Worm (Caenorhabditis elegans) whole organism, L2 larva: ENCODE data around the gene F56A8.4.

Experiments used
- C34F6.9 ChIP-seq: fragments of 150-350 bp; optimal IDR thresholded peaks from 2 replicates; lab custom pipeline; 2014; ENCODE audit warnings: missing biosample characterization, missing genetic modification characterization
- F13H6.1 ChIP-seq: sonication (generic microtip); optimal IDR thresholded peaks from 2 replicates; lab custom pipeline; 2016; ENCODE audit warnings: missing genetic modification characterization, missing compliant biosample characterization
- Y55F3AM.14 ChIP-seq: fragments of 200-800 bp; sonication (Bioruptor generic); optimal IDR thresholded peaks from 2 replicates; lab custom pipeline; 2018; ENCODE audit warnings: mild to moderate bottlenecking, missing genetic modification characterization, missing compliant biosample characterization
- aly-2 ChIP-seq: fragments of 150-350 bp; optimal IDR thresholded peaks from 2 replicates; lab custom pipeline; 2014; ENCODE audit warnings: missing biosample characterization, missing genetic modification characterization
- blmp-1 ChIP-seq: sonication (generic microtip); optimal IDR thresholded peaks from 2 replicates; lab custom pipeline; 2017; ENCODE audit warnings: missing genetic modification characterization, mild to moderate bottlenecking, missing compliant biosample characterization, antibody characterized with exemption, moderate library complexity; ENCODE audit not compliant: insufficient read depth
- ceh-16 ChIP-seq: fragments of 150-350 bp; optimal IDR thresholded peaks from 2 replicates; lab custom pipeline; 2014; ENCODE audit warnings: missing biosample characterization, missing genetic modification characterization
- ceh-82 ChIP-seq: fragments of 150-350 bp; optimal IDR thresholded peaks from 2 replicates; lab custom pipeline; 2014; ENCODE audit warnings: missing biosample characterization, missing genetic modification characterization
- egl-27 ChIP-seq: sonication (generic microtip); optimal IDR thresholded peaks from 3 replicates; lab custom pipeline; 2017; ENCODE audit warnings: missing biosample characterization, missing genetic modification reagents, missing genetic modification characterization
- elt-3 ChIP-seq: sonication (generic microtip); optimal IDR thresholded peaks from 2 replicates; lab custom pipeline; 2017; ENCODE audit warnings: missing biosample characterization, missing genetic modification characterization
- fos-1 ChIP-seq: fragments of 150-350 bp; optimal IDR thresholded peaks from 2 replicates; lab custom pipeline; 2014; ENCODE audit warnings: missing biosample characterization, missing genetic modification characterization
- gmeb-1 ChIP-seq: fragments of 150-350 bp; optimal IDR thresholded peaks from 2 replicates; lab custom pipeline; 2014; ENCODE audit warnings: missing biosample characterization, missing genetic modification characterization
- lin-11 ChIP-seq: fragments of 150-350 bp; sonication (generic microtip); optimal IDR thresholded peaks from 2 replicates; lab custom pipeline; 2014; ENCODE audit warnings: missing biosample characterization, missing genetic modification characterization, inconsistent platforms, mixed read lengths
- lin-13 ChIP-seq: fragments of 150-350 bp; optimal IDR thresholded peaks from 2 replicates; lab custom pipeline; 2014; ENCODE audit warnings: missing biosample characterization, missing genetic modification reagents, missing genetic modification characterization
- lin-39 ChIP-seq: fragments of 150-350 bp; optimal IDR thresholded peaks from 2 replicates; lab custom pipeline; 2014; ENCODE audit warnings: missing biosample characterization, missing genetic modification reagents, missing genetic modification characterization
- lsy-2 ChIP-seq, 2 experiments: fragments of 150-350 bp in 1 of 2; sonication (generic microtip) in 1 of 2; optimal IDR thresholded peaks; 2 replicates each; lab custom pipeline; 2014 to 2017; ENCODE audit warnings: missing biosample characterization in 2 of 2, missing genetic modification characterization in 2 of 2
- mab-5 ChIP-seq: fragments of 150-350 bp; optimal IDR thresholded peaks from 2 replicates; lab custom pipeline; 2014; ENCODE audit warnings: missing biosample characterization, missing genetic modification characterization
- mbf-1 ChIP-seq: sonication (generic microtip); optimal IDR thresholded peaks from 2 replicates; lab custom pipeline; 2017; ENCODE audit warnings: missing biosample characterization, missing genetic modification characterization
- nhr-10 ChIP-seq: sonication (generic microtip); optimal IDR thresholded peaks from 2 replicates; lab custom pipeline; 2017; ENCODE audit warnings: missing biosample characterization, missing genetic modification characterization
- nhr-11 ChIP-seq: fragments of 150-350 bp; optimal IDR thresholded peaks from 2 replicates; lab custom pipeline; 2014; ENCODE audit warnings: missing biosample characterization, missing genetic modification characterization
- nhr-12 ChIP-seq: fragments of 150-350 bp; optimal IDR thresholded peaks from 2 replicates; lab custom pipeline; 2014; ENCODE audit warnings: missing biosample characterization, missing genetic modification characterization
- nhr-129 ChIP-seq: fragments of 150-350 bp; optimal IDR thresholded peaks from 2 replicates; lab custom pipeline; 2014; ENCODE audit warnings: missing biosample characterization, missing genetic modification characterization
- nhr-21 ChIP-seq: fragments of 150-350 bp; optimal IDR thresholded peaks from 2 replicates; lab custom pipeline; 2014; ENCODE audit warnings: missing biosample characterization, missing genetic modification characterization
- nhr-23 ChIP-seq: fragments of 150-350 bp; optimal IDR thresholded peaks from 2 replicates; lab custom pipeline; 2014; ENCODE audit warnings: missing biosample characterization, missing genetic modification reagents, missing genetic modification characterization
- nhr-237 ChIP-seq: fragments of 150-350 bp; optimal IDR thresholded peaks from 2 replicates; lab custom pipeline; 2014; ENCODE audit warnings: missing biosample characterization, missing genetic modification characterization
- nhr-25 ChIP-seq: fragments of 150-350 bp; sonication (generic microtip); optimal IDR thresholded peaks from 3 replicates; lab custom pipeline; 2014; ENCODE audit warnings: missing biosample characterization, missing genetic modification characterization
- nhr-77 ChIP-seq: fragments of 150-350 bp; optimal IDR thresholded peaks from 2 replicates; lab custom pipeline; 2014; ENCODE audit warnings: missing biosample characterization, missing genetic modification characterization
- peb-1 ChIP-seq: fragments of 150-350 bp; optimal IDR thresholded peaks from 2 replicates; lab custom pipeline; 2014; ENCODE audit warnings: missing biosample characterization, missing genetic modification characterization
- sem-4 ChIP-seq: fragments of 150-350 bp; optimal IDR thresholded peaks from 2 replicates; lab custom pipeline; 2014; ENCODE audit warnings: missing biosample characterization, missing genetic modification reagents, missing genetic modification characterization
- skn-1 ChIP-seq: sonication (generic microtip); optimal IDR thresholded peaks from 2 replicates; lab custom pipeline; 2017; ENCODE audit warnings: missing biosample characterization, missing genetic modification characterization
- sma-3 ChIP-seq: sonication (generic microtip); optimal IDR thresholded peaks from 2 replicates; lab custom pipeline; 2016; ENCODE audit warnings: missing genetic modification reagents, missing genetic modification characterization, missing compliant biosample characterization
- sma-9 ChIP-seq, 2 experiments: fragments of 150-350 bp in 1 of 2; sonication (generic microtip) in 1 of 2; optimal IDR thresholded peaks; 2 replicates each; lab custom pipeline; 2014 to 2016; ENCODE audit warnings: missing genetic modification characterization in 2 of 2, mild to moderate bottlenecking in 1 of 2, missing biosample characterization in 1 of 2, missing compliant biosample characterization in 1 of 2, missing genetic modification reagents in 1 of 2, moderate library complexity in 1 of 2
- snpc-4 ChIP-seq: fragments of 150-350 bp; optimal IDR thresholded peaks from 2 replicates; lab custom pipeline; 2014; ENCODE audit warnings: missing biosample characterization, missing genetic modification characterization
- unc-39 ChIP-seq: fragments of 150-350 bp; optimal IDR thresholded peaks from 2 replicates; lab custom pipeline; 2014; ENCODE audit warnings: missing biosample characterization, missing genetic modification characterization
- unc-55 ChIP-seq: fragments of 150-350 bp; sonication (generic microtip); optimal IDR thresholded peaks from 3 replicates; lab custom pipeline; 2014; ENCODE audit warnings: missing biosample characterization, missing genetic modification reagents, missing genetic modification characterization
- unc-62 ChIP-seq: fragments of 150-350 bp; optimal IDR thresholded peaks from 2 replicates; lab custom pipeline; 2014; ENCODE audit warnings: missing biosample characterization, missing genetic modification reagents, missing genetic modification characterization
- zag-1 ChIP-seq: fragments of 150-350 bp; optimal IDR thresholded peaks from 2 replicates; lab custom pipeline; 2014; ENCODE audit warnings: missing biosample characterization, missing genetic modification characterization
- ztf-1 ChIP-seq: fragments of 200-800 bp; sonication (Bioruptor generic); conservative IDR thresholded peaks from 2 replicates; pipeline ENCODE4 v1.3.6; 2022; ENCODE audit warnings: missing genetic modification characterization, missing compliant biosample characterization
- ztf-11 ChIP-seq: sonication (generic microtip); optimal IDR thresholded peaks from 2 replicates; lab custom pipeline; 2017; ENCODE audit warnings: missing biosample characterization, missing genetic modification characterization
- ztf-4 ChIP-seq: fragments of 150-350 bp; optimal IDR thresholded peaks from 2 replicates; lab custom pipeline; 2014; ENCODE audit warnings: missing biosample characterization, missing genetic modification characterization

The F56A8.4 gene

ce11 chrIII:13262987-13263386, at the start of gene F56A8.4:
TSS of gene F56A8.4 (plus strand) at chrIII:13263287.
- TF ChIP-seq ztf-1 (GFP tag; lab: Robert Waterston, UW) (no peak), nhr-77 (tag; lab: Kevin White, UChicago) (no peak), sma-9 (GFP tag; optimal IDR thresholded peaks at IDR 0.05; lab: Kevin White, UChicago) (no peak), sma-9 (tag; optimal IDR thresholded peaks at IDR 0.05; lab: Kevin White, UChicago) (no peak), mbf-1 (tag; lab: Kevin White, UChicago) (no peak)

DNA sequence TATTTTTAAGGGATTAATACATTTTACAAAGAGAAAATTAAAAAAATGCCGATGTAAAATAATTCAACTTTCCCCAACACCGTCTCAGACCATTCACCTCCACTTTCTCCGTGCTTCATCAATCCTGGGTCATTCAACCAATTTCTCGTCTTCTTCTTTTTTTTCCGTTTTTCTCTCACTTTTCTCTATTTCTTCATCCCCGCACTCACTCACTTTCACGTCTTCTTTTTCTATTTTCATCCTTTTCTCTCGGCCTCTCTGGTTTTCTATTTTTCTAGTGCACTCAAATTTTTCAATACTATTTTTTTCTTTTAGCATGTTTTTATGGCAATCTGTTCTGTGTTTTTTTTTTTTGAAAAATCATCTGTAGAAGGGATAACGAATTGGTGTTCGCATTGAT, 47.4 kb upstream of the F56A8.4 start:
- TF ChIP-seq unc-62 (no peak), ztf-11 (tag; lab: Kevin White, UChicago) (no peak), gmeb-1 (tag; lab: Kevin White, UChicago) (no peak), sem-4 (peak; percentile 29), mbf-1 (tag; lab: Kevin White, UChicago) (no peak), unc-39 (tag; lab: Kevin White, UChicago) (no peak), nhr-10 (tag; lab: Kevin White, UChicago) (no peak), blmp-1 (peak; percentile 58), lin-13 (GFP tag; lab: Kevin White, UChicago) (no peak), nhr-11 (tag; lab: Kevin White, UChicago) (no peak), nhr-237 (no peak), nhr-23 (tag; lab: Kevin White, UChicago) (no peak), F13H6.1 (tag; lab: Kevin White, UChicago) (no peak), ztf-4 (no peak), aly-2 (tag; lab: Kevin White, UChicago) (no peak), C34F6.9 (tag; lab: Kevin White, UChicago) (peak; percentile 41), lsy-2 (tag; optimal IDR thresholded peaks at IDR 0.05; lab: Kevin White, UChicago) (no peak), Y55F3AM.14 (no peak), nhr-21 (tag; lab: Kevin White, UChicago) (no peak), unc-55 (peak; percentile 66), nhr-25 (no peak), egl-27 (tag; lab: Kevin White, UChicago) (no peak)

DNA sequence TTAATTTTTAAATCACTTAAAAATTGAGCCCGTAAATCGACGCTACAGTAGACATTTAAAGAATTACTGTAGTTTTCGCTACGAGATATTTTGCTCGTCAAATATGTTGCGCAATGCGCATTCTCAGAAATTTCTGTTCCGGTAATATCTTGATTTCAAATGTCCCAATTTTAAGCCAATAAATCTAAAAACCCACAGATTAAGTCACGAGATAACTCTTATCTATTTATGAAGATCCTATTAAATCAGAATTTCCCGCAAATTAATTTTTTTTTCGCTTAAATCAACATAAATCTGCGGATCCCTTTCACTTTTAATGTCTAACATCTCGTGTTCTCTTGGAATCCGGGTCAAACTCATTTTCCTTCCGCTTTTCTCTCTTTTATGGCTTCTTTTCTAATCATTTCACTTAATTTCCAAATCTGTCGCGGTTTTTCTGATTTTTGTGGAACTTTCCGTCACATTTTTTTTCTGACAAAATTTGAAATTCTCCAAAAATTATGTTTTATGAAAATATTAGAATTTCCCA, 46.5 kb upstream of the F56A8.4 start:
- TF ChIP-seq nhr-10 (tag; lab: Kevin White, UChicago) (no peak), sem-4 (peak; percentile 72), blmp-1 (peak; percentile 3)

DNA sequence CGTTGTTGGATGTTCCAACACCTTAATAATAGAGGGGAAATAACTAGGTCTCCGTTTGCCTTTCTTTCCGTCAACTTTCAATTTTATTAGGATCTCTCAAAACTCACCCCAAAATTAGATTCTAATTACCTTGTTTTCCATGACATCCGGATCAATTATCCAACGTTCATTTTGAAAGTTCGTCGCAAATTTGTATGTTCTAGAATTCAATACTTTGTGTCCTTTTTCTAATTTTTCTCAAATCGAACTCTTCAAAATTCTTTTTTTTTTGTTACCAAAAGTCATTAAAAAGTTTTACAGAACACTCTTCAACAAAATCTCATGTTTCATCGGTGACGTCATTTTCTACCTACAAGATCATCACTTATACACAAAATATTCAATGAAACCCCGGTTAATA, 40.3 kb upstream of the F56A8.4 start, which contains the start of gene Y43F4A.1:
TSS of gene Y43F4A.1 (plus strand) at position 301 of the 400 bp plus-strand sequence.
- no peak for TF ChIP-seq nhr-11 (tag; lab: Kevin White, UChicago)
- no peak for TF ChIP-seq snpc-4 (tag; lab: Kevin White, UChicago)
- TF ChIP-seq zag-1: no peak
- no peak for TF ChIP-seq ceh-16 (tag; lab: Kevin White, UChicago)
- no peak for TF ChIP-seq sma-9 (GFP tag; optimal IDR thresholded peaks at IDR 0.05; lab: Kevin White, UChicago)
- no peak for TF ChIP-seq sma-9 (tag; optimal IDR thresholded peaks at IDR 0.05; lab: Kevin White, UChicago)
- TF ChIP-seq ceh-82: no peak

- peak; percentile 2 for TF ChIP-seq nhr-25
- no peak for TF ChIP-seq skn-1 (tag; lab: Kevin White, UChicago)
- TF ChIP-seq gmeb-1 (tag; lab: Kevin White, UChicago): peak; percentile 39
- no peak for TF ChIP-seq mab-5
- TF ChIP-seq nhr-12 (tag; lab: Kevin White, UChicago): no peak
Observed at ce11 chrIII:13224395-13224794, 38.7 kb upstream of the F56A8.4 start.

ce11 chrIII:13225019-13225418, 38.1 kb upstream of the F56A8.4 start:
- TF ChIP-seq nhr-237 (no peak), lin-11 (tag; lab: Kevin White, UChicago) (no peak), Y55F3AM.14 (no peak), gmeb-1 (tag; lab: Kevin White, UChicago) (peak; percentile 41), nhr-12 (tag; lab: Kevin White, UChicago) (no peak), nhr-129 (tag; lab: Kevin White, UChicago) (peak; percentile 7), skn-1 (tag; lab: Kevin White, UChicago) (no peak), sem-4 (no peak), zag-1 (no peak), lin-13 (GFP tag; lab: Kevin White, UChicago) (no peak), unc-55 (no peak), ztf-11 (tag; lab: Kevin White, UChicago) (no peak), lin-39 (tag; lab: Kevin White, UChicago) (no peak), fos-1 (tag; lab: Kevin White, UChicago) (peak; percentile 27), peb-1 (tag; lab: Kevin White, UChicago) (no peak), nhr-77 (tag; lab: Kevin White, UChicago) (no peak), sma-9 (GFP tag; optimal IDR thresholded peaks at IDR 0.05; lab: Kevin White, UChicago) (peak; percentile 27), sma-9 (tag; optimal IDR thresholded peaks at IDR 0.05; lab: Kevin White, UChicago) (no peak), sma-3 (GFP tag; lab: Kevin White, UChicago) (peak; percentile 8), blmp-1 (no peak), elt-3 (no peak), C34F6.9 (tag; lab: Kevin White, UChicago) (no peak), ceh-82 (no peak), nhr-11 (tag; lab: Kevin White, UChicago) (no peak)
